Fruit fly (Drosophila melanogaster) S2 (cell line): ENCODE measurements around the gene p38a.

Source experiments
- CG8478 ChIP-seq: fragments of >200 bp; optimal IDR thresholded peaks from 2 replicates; lab custom pipeline; 2018
- CTCF ChIP-seq, 2 experiments: fragments of >200 bp; optimal IDR thresholded peaks; 2 replicates each; lab custom pipeline; 2018

p38a gene

DNA sequence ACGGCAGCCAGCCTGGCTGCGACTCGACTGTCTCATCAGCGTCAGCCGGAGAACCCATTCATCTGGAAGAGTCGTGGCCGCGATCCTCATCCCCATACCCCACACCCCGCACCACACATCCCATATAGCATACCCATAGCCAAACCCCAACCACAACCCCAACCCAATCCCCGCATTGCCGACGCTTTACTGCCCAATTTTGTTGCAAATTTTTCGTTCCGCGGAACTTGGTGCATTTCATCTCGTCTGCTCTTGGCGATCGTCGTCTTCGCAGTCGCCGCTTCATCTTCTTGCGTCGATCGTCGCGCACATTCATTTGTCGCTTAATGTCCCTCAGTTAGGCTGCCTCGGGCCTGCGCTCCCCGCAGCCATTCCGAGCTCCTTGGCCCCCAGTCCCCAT, 8.7 kb downstream of the p38a start:
- TF ChIP-seq CTCF (optimal IDR thresholded peaks at IDR 0.05; lab: Kevin White, UChicago) (no peak), CG8478 (lab: Kevin White, UChicago) (no peak)

DNA sequence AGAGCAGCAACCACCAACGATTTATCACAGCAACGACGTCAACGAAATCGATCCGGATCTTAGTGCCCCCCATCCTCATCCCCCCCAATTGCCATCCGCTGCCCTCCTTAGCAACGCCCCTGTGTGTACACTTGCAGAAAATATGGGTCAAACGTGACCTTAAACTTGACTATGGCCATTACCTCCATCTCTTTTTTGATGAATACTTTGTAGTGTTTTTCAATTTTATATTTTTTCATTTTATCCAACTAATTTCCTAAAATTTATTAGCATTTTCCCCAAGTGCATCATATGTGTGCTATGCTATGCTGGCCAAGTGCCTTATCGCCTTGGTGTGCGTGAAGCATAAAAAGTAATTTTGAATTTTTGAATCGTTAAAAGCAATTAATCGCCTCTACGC, 9.2 kb downstream of the p38a start:
- TF ChIP-seq CTCF (optimal IDR thresholded peaks at IDR 0.05; lab: Kevin White, UChicago) = no peak
- TF ChIP-seq CG8478 (lab: Kevin White, UChicago) = no peak

DNA sequence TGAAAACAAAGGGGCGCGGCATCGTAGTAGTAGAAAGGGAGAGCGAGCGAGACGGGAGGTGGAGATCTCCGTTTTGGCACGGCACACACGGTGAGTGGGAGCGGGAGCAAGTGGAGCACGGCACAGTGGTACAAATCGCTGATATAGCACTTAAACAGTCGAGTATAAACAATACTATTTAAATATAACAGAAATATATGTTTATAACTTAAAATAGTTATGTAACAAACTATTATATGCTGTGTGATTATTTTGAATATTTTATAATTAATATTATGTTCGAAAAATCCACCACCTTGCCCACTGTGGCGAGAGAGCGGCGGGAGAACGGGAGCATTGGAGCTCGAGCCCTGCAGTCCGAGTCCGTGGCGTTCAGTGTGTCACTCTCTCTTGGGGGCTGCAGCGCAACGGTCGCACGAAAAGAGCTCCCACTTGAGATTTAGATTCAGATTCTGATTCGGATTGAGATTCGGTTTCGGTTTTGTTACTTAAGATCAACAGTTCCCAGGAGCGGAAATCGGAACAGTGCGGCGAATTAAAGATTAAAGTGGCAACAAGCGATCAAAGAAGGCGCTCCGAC, 11.0 kb downstream of the p38a start, which contains the start of gene Kal1:
Gene Kal1 (plus strand): TSS at position 383 of the 580 bp plus-strand sequence.
- TF ChIP-seq CG8478 (lab: Kevin White, UChicago) = no peak
- no peak for TF ChIP-seq CTCF (optimal IDR thresholded peaks at IDR 0.05; lab: Kevin White, UChicago)

DNA sequence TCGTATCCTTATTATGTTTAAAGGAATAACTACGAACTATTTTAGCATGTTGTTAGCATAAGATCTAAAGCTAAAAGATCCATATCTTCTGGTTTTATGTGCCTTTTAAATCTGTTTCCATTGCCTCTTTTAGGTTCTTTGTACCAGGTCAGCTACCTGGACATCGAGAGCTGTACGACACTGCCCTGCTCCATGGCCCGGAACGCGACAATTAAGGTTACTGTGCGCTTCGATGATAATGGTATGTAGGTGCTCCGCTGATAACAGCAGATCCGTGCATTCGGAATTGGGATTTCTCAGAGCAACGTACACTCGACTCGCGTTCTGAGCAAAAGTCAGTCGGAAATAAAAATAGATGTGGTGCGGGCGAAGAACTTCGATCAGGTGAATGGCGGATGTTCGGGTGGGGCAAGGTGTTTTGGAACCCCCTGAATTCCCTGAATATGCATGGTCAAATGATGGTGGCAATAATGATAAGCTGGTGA, 12.4 kb downstream of the p38a start:
- TF ChIP-seq CG8478 (lab: Kevin White, UChicago) = no peak
- TF ChIP-seq CTCF (optimal IDR thresholded peaks at IDR 0.05; lab: Kevin White, UChicago) = no peak

DNA sequence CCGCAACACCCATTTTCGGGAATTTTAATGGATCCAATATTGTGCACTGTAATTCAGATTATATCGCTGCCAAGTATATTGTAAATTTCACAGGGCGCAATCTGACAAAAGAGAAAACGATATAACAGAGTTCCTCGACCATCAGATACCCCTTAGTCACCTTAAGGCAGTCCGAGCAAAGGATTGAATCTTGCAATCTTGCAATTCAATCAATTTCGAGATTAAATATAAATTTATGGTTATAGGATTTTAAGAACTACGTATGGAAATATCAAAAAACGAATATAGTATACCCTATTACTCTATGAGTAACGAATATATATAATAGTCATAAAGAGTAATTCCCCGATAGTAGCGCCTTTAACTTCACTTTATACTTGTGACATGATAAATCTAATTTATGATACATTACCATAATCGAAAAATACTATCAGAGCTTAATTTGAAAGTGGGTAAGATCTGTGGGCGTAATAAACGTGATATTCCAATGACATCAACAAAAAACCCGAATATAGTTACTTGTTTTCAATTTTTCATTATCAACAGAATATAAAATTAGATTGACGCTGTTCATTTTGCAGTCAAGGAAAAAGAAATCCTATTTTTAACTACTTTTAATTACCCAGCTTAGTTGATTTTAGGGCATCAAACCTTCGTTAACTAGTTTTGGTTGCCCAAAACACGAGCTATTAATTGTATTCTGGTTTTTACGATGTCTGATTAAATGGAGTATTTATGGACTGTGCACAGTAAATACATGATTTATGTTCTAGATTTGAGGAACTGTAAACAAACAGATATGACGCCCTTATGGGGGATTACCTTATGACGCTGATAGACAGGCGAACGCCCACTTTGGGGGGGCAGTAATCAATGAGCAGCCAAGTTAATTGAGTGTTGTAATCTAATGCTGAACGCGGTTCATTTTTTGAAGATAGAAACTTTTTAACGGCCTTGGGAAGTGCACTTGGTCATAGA, 13.4 kb downstream of the p38a start:
- no peak for TF ChIP-seq CTCF (optimal IDR thresholded peaks at IDR 0.05; lab: Kevin White, UChicago)
- no peak for TF ChIP-seq CG8478 (lab: Kevin White, UChicago)

DNA sequence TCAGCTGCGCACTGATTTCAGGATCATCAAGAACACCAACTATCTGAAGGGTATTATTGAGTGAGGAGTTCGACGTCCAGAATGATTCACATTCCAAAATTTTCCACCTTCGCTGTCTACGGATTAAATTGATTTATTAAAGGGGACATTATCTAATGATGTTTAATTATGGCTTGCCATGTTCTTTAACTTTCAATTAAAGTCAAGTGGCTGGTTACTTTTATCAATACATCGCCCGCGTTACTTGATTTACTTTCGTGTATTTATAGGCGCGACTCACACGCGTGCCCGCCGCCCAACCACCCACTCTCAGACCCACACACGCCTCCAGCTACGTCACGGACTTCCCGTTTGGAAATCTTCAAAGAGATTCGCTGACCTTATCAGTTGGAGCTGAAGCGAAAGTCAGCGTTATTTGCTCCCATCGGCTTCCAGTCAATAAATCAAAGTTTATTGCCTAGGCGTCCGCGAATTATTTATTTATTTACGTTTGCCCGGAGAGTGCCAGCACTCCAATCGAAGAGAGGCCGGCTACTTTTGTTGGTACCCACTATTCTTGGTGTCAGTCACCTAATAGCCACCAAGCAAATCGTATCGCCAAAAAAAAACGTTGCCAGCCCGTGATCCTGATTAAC, 14.7 kb downstream of the p38a start, which contains the start of gene Npc2f:
Gene Npc2f (plus strand): TSS at position 585 of the 635 bp plus-strand sequence.
- TF ChIP-seq CTCF (optimal IDR thresholded peaks at IDR 0.05; lab: Kevin White, UChicago) (no peak), CG8478 (lab: Kevin White, UChicago) (no peak)

DNA sequence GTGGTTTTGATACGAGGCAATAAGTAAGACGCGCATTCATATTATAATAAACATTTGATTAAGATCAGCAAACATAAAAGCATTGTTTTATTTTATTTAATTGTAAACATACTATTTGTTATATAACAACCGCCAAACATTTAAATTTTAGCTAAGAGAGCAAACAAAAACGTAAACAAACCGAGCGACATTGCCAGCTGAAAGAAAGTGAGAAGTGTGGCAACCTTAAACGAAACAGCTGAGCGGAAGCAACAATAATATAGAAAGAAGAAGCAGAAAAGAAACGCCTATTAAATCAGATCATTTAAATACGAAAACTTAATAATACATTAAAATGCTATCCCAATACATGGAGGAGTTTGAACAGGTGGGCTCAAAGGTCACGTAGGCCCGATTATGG, 17.5 kb downstream of the p38a start, which contains the start of gene Sec10:
Gene Sec10 (plus strand): TSS at position 252 of the 400 bp plus-strand sequence.
- no peak for TF ChIP-seq CG8478 (lab: Kevin White, UChicago)
- TF ChIP-seq CTCF (optimal IDR thresholded peaks at IDR 0.05; lab: Kevin White, UChicago) = no peak

DNA sequence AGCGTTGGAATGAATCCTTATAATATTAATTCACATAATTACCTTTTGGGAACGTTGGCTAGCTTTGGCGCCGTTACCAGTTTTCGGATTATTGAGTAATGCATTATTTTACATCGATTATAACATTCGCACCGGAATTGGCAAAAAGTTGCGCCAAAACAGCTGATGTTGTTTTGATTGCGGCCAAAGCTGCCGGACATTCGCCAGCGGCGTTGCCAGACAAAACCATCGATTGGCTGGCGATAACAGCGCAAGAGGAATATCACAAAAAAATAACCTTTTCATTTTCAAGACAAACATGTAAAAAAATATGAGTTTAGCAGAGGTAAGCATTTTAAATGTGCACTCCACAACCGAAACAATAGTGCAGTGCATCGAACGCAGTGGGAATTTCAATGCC, 22.0 kb downstream of the p38a start, which contains the start of the genes GatB and Tsc1:
Gene GatB (minus strand): TSS at position 176 of the 400 bp plus-strand sequence.
Gene Tsc1 (plus strand): TSS at position 228 of the 400 bp plus-strand sequence.
- TF ChIP-seq CTCF (optimal IDR thresholded peaks at IDR 0.05; lab: Kevin White, UChicago) (peak in 1 of 2 experiments; percentile 12), CG8478 (lab: Kevin White, UChicago) (no peak)

DNA sequence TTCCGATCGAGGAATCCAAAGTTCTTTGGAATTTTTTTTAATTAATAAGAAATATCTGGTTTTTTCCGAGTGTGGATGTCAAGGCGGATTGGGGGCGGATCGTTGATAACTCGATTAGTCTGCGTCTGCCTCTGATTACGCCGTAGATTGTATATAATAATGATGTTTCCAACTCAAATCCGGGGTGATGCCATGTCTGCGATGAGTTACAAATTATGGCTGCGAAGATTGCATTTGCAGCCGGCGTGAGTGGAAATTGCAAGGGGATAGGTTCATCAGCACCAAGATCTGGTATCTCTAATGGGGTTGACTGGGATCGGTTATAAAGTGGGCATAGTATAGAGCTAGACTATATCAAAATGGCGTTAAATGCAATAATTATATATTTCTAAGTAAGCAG, 29.8 kb downstream of the p38a start:
- TF ChIP-seq CTCF (optimal IDR thresholded peaks at IDR 0.05; lab: Kevin White, UChicago) (no peak), CG8478 (lab: Kevin White, UChicago) (no peak)

DNA sequence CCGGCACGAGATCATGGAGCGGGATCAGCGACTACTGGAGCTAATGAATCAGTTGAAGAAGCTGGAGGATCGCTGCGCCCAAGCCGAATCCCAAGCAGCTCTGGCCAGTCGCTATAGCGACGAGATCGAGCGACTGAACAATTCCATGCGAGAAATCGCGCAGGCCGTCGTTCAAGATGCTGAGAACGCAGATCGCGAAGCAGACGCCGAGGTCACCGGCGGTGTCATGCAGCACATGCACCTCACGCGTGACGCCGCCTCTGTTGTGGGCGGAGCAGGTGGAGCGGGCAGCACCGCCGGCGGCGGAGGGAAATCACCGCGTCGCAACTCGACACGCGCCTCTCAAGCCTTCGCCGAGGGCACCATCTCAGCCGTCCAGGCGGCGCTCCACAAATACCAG, 30.5 kb downstream of the p38a start:
- TF ChIP-seq CG8478 (lab: Kevin White, UChicago) (no peak), CTCF (optimal IDR thresholded peaks at IDR 0.05; lab: Kevin White, UChicago) (no peak)

DNA sequence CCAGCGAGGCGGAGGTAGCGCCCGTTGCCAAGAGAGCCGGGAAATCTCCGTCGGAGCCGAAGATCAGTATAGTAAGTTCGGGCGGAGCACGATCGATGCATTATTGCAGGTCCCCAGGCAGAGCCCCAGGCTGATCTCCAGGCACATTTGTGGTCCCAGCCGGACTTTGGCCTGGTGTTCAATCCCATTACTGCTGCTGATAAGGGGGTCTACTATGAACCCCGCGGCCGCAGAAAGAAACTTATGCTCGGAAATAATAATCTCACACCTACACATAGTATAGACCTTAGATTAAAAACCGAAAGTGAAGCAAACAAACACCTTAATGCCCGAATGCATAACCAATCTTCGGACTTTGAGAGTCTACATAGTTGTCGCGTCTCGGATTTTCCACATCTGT, 35.1 kb downstream of the p38a start:
- TF ChIP-seq CTCF (optimal IDR thresholded peaks at IDR 0.05; lab: Kevin White, UChicago) (no peak), CG8478 (lab: Kevin White, UChicago) (no peak)

DNA sequence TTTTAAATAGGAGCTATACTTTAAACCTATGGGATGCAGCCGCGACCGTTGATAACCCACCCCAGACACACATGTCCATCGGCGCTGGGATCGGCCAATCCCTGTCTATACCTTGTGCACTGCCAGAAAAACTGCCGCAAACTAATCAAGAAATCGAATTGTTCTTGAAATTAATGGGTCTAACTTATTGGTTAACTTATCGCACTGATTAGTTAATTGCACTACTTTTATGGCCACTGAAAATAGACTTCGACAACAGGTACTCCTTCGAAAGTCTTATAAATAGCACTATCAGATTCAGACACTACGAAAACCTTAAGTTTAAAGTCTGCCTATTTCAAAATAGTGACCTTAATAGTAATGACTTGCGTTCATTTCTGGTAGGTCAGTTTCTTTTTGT, 35.9 kb downstream of the p38a start, which contains the start of gene CG13607:
Gene CG13607 (minus strand): TSS at position 143 of the 400 bp plus-strand sequence.
- TF ChIP-seq CG8478 (lab: Kevin White, UChicago) = no peak
- TF ChIP-seq CTCF (optimal IDR thresholded peaks at IDR 0.05; lab: Kevin White, UChicago) = no peak

DNA sequence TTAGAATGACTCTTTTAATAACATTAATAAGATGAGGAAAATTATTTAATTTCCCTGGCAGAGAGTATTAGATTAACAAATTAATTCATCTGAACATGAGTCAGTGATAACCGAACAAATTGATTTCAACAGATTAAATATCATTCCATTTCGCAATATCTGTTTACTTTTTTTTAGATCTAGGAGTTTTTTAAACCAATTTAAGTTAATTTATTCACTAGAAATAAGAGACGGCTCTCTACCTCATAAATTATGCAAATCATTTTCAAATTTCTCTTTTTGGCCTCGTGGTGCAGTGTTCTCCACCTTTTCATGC, 39.1 kb downstream of the p38a start, which contains the start of gene Root:
Gene Root (plus strand): TSS at position 217 of the 316 bp plus-strand sequence.
- TF ChIP-seq CG8478 (lab: Kevin White, UChicago) (no peak), CTCF (optimal IDR thresholded peaks at IDR 0.05; lab: Kevin White, UChicago) (no peak)
